Worm (Caenorhabditis elegans) whole organism, L3 larva: Measurements from ENCODE around the gene ani-1.

ENCODE experiments used
- egl-27 ChIP-seq: sonication (generic microtip); optimal IDR thresholded peaks from 4 replicates; lab custom pipeline; 2017; ENCODE audit warnings: missing biosample characterization, missing genetic modification reagents, missing genetic modification characterization
- fkh-10 ChIP-seq: sonication (generic microtip); optimal IDR thresholded peaks from 2 replicates; lab custom pipeline; 2017; ENCODE audit warnings: missing biosample characterization, missing genetic modification reagents, missing genetic modification characterization
- fos-1 ChIP-seq: fragments of 150-350 bp; optimal IDR thresholded peaks from 2 replicates; lab custom pipeline; 2014; ENCODE audit warnings: missing biosample characterization, missing genetic modification characterization
- mdl-1 ChIP-seq: fragments of 150-350 bp; optimal IDR thresholded peaks from 2 replicates; lab custom pipeline; 2014; ENCODE audit warnings: missing biosample characterization, missing genetic modification characterization
- nhr-43 ChIP-seq: sonication (generic microtip); optimal IDR thresholded peaks from 2 replicates; lab custom pipeline; 2016; ENCODE audit warnings: mild to moderate bottlenecking, missing genetic modification characterization, missing compliant biosample characterization; ENCODE audit not compliant: poor library complexity, severe bottlenecking

ce11 chrIII:12466310-12466709 lies 13.1 kb upstream of the ani-1 start, which contains the start of gene pstk-1:
- TF ChIP-seq fkh-10 (GFP tag; lab: Kevin White, UChicago) = no peak
- no peak for TF ChIP-seq nhr-43 (tag; lab: Kevin White, UChicago)
- TF ChIP-seq egl-27 (tag; lab: Kevin White, UChicago) = no peak
- TF ChIP-seq mdl-1 = no peak
- TF ChIP-seq fos-1 = no peak
